Fruit fly (Drosophila melanogaster) whole organism, embryonic: ENCODE measurements around the gene Or19a.

Experiments
- Awh ChIP-seq: fragments of 200-800 bp; sonication (Bioruptor generic); IDR thresholded peaks from 2 replicates; pipeline ENCODE4, ENCODE4 v1.3.6; 2022; ENCODE audit warnings: missing biosample characterization, missing genetic modification characterization
- CG10565 ChIP-seq: fragments of 200-800 bp; sonication (Bioruptor generic); optimal IDR thresholded peaks from 3 replicates; lab custom pipeline; 2016; ENCODE audit warnings: missing biosample characterization, mild to moderate bottlenecking, missing genetic modification characterization
- CG11398 ChIP-seq: fragments of 200-800 bp; sonication (Bioruptor generic); optimal IDR thresholded peaks from 2 replicates; lab custom pipeline; 2016; ENCODE audit warnings: missing biosample characterization, missing genetic modification characterization
- CG1233 ChIP-seq: fragments of 200-800 bp; sonication (Bioruptor generic); optimal IDR thresholded peaks from 4 replicates; lab custom pipeline; 2018; ENCODE audit warnings: missing biosample characterization, mild to moderate bottlenecking, missing genetic modification characterization
- CG13287 ChIP-seq: fragments of 200-800 bp; sonication (Bioruptor generic); IDR thresholded peaks from 2 replicates; pipeline ENCODE4 v1.3.6; 2022; ENCODE audit warnings: missing biosample characterization, missing genetic modification characterization; ENCODE audit not compliant: partially characterized antibody
- CG15479 ChIP-seq: fragments of 200-800 bp; sonication (Bioruptor generic); optimal IDR thresholded peaks from 3 replicates; lab custom pipeline; 2019; ENCODE audit warnings: missing biosample characterization, mild to moderate bottlenecking, missing genetic modification characterization, moderate library complexity
- CG17361 ChIP-seq: fragments of 200-800 bp; sonication (Bioruptor generic); IDR thresholded peaks from 3 replicates; pipeline ENCODE4 v1.3.6; 2022; ENCODE audit warnings: missing biosample characterization, missing genetic modification characterization
- CG17612 ChIP-seq: fragments of 200-800 bp; sonication (Bioruptor generic); IDR thresholded peaks from 2 replicates; pipeline ENCODE4 v1.3.6; 2022; ENCODE audit warnings: missing biosample characterization, missing genetic modification characterization
- CG18764 ChIP-seq: fragments of 200-800 bp; sonication (Bioruptor generic); optimal IDR thresholded peaks from 3 replicates; lab custom pipeline; 2016; ENCODE audit warnings: missing biosample characterization, missing genetic modification characterization
- CG2129 ChIP-seq: fragments of 200-800 bp; sonication (Bioruptor generic); IDR thresholded peaks from 2 replicates; pipeline ENCODE4 v1.3.6; 2022; ENCODE audit warnings: missing biosample characterization, missing genetic modification characterization; ENCODE audit not compliant: partially characterized antibody
- CG34224 ChIP-seq: fragments of 200-800 bp; sonication (Bioruptor generic); IDR thresholded peaks from 3 replicates; pipeline ENCODE4 v1.3.6; 2022; ENCODE audit warnings: missing biosample characterization, missing genetic modification characterization; ENCODE audit not compliant: partially characterized antibody
- CG3847 ChIP-seq: fragments of 200-800 bp; sonication (Bioruptor generic); IDR thresholded peaks from 2 replicates; pipeline ENCODE4 v1.3.6; 2022; ENCODE audit warnings: missing biosample characterization, missing genetic modification characterization
- CG4328 ChIP-seq: fragments of 200-800 bp; sonication (Bioruptor generic); optimal IDR thresholded peaks from 3 replicates; lab custom pipeline; 2017; ENCODE audit warnings: missing biosample characterization, missing genetic modification reagents, missing genetic modification characterization
- CG6272 ChIP-seq: fragments of 200-800 bp; sonication (Bioruptor generic); IDR thresholded peaks from 2 replicates; pipeline ENCODE4 v1.3.6; 2022; ENCODE audit warnings: missing biosample characterization, missing genetic modification characterization
- CG6654 ChIP-seq: fragments of 200-800 bp; sonication (Bioruptor generic); optimal IDR thresholded peaks from 2 replicates; lab custom pipeline; 2017; ENCODE audit warnings: missing biosample characterization, mild to moderate bottlenecking, missing genetic modification characterization
- CG7372 ChIP-seq: fragments of 200-800 bp; sonication (Bioruptor generic); IDR thresholded peaks from 2 replicates; pipeline ENCODE4 v1.3.6; 2022; ENCODE audit warnings: missing biosample characterization, missing genetic modification characterization
- CG7928 ChIP-seq: fragments of 200-800 bp; sonication (Bioruptor generic); optimal IDR thresholded peaks from 2 replicates; lab custom pipeline; 2017; ENCODE audit warnings: missing biosample characterization, mild to moderate bottlenecking, missing genetic modification characterization
- CG7987 ChIP-seq: fragments of 200-800 bp; sonication (Bioruptor generic); optimal IDR thresholded peaks from 2 replicates; lab custom pipeline; 2018; ENCODE audit warnings: missing biosample characterization, mild to moderate bottlenecking, missing genetic modification characterization, moderate library complexity
- CG8388 ChIP-seq: fragments of 200-800 bp; sonication (Bioruptor generic); optimal IDR thresholded peaks from 2 replicates; lab custom pipeline; 2019; ENCODE audit warnings: missing biosample characterization, mild to moderate bottlenecking, missing genetic modification characterization, moderate library complexity
- CG9215 ChIP-seq: fragments of 200-800 bp; sonication (Bioruptor generic); IDR thresholded peaks from 2 replicates; pipeline ENCODE4 v1.3.6; 2022; ENCODE audit warnings: missing biosample characterization, missing genetic modification characterization
- CG9797 ChIP-seq: fragments of 200-800 bp; sonication (Bioruptor generic); optimal IDR thresholded peaks from 3 replicates; lab custom pipeline; 2018; ENCODE audit warnings: missing biosample characterization, mild to moderate bottlenecking, missing genetic modification characterization
- Dek ChIP-seq: fragments of 200-800 bp; sonication (Bioruptor generic); optimal IDR thresholded peaks from 3 replicates; lab custom pipeline; 2019; ENCODE audit warnings: missing biosample characterization, mild to moderate bottlenecking, missing genetic modification characterization, moderate library complexity
- Dip2 ChIP-seq: fragments of 200-800 bp; sonication (Bioruptor generic); IDR thresholded peaks from 2 replicates; pipeline ENCODE4 v1.3.6; 2022; ENCODE audit warnings: missing biosample characterization, missing genetic modification characterization
- Doc3 ChIP-seq: fragments of 200-800 bp; sonication (Bioruptor generic); IDR thresholded peaks from 3 replicates; pipeline ENCODE4 v1.3.6; 2022; ENCODE audit warnings: missing biosample characterization, missing genetic modification characterization; ENCODE audit not compliant: partially characterized antibody
- Hr51 ChIP-seq, 2 experiments: fragments of 200-800 bp; sonication (Bioruptor generic); optimal IDR thresholded peaks; 2 replicates in 1 of 2; 3 replicates in 1 of 2; lab custom pipeline; 2016 to 2018; ENCODE audit warnings: missing biosample characterization in 2 of 2, missing genetic modification characterization in 2 of 2, mild to moderate bottlenecking in 1 of 2, moderate library complexity in 1 of 2
- Kr ChIP-seq: fragments of 200-800 bp; sonication (Bioruptor generic); optimal IDR thresholded peaks from 2 replicates; lab custom pipeline; 2017; ENCODE audit warnings: missing biosample characterization, mild to moderate bottlenecking, missing genetic modification characterization
- MBD-R2 ChIP-seq: fragments of 200-800 bp; sonication (Bioruptor generic); IDR thresholded peaks from 2 replicates; pipeline ENCODE4 v1.3.6; 2022; ENCODE audit warnings: missing biosample characterization, missing genetic modification characterization
- Med ChIP-seq: fragments of 200-800 bp; sonication (Bioruptor generic); peaks from one replicate; lab custom pipeline; 2016; ENCODE audit warnings: missing biosample characterization, missing genetic modification characterization, mild to moderate bottlenecking, inconsistent platforms, moderate library complexity
- Oaz ChIP-seq: fragments of 200-800 bp; sonication (Bioruptor generic); IDR thresholded peaks from 2 replicates; pipeline ENCODE4 v1.3.6; 2022; ENCODE audit warnings: missing biosample characterization, missing genetic modification characterization
- Opbp ChIP-seq: fragments of 200-800 bp; sonication (Bioruptor generic); IDR thresholded peaks from 3 replicates; pipeline ENCODE4 v1.3.6; 2022; ENCODE audit warnings: missing biosample characterization, missing genetic modification characterization; ENCODE audit not compliant: partially characterized antibody
- Pdp1 ChIP-seq, 2 experiments: fragments of 200-800 bp; sonication (Bioruptor generic); optimal IDR thresholded peaks; 3 replicates each; lab custom pipeline; 2016; ENCODE audit warnings: missing biosample characterization in 2 of 2, missing genetic modification characterization in 2 of 2, mild to moderate bottlenecking in 1 of 2, moderate library complexity in 1 of 2
- Vsx1 ChIP-seq: fragments of 200-800 bp; sonication (Bioruptor generic); optimal IDR thresholded peaks from 2 replicates; lab custom pipeline; 2017; ENCODE audit warnings: missing biosample characterization, mild to moderate bottlenecking, missing genetic modification characterization, missing genetic modification reagents
- abd-A ChIP-seq: fragments of 200-800 bp; sonication (Bioruptor generic); optimal IDR thresholded peaks from 3 replicates; lab custom pipeline; 2019; ENCODE audit warnings: missing biosample characterization, mild to moderate bottlenecking, missing genetic modification characterization, moderate library complexity
- ato ChIP-seq: fragments of 200-800 bp; sonication (Bioruptor generic); IDR thresholded peaks from 2 replicates; pipeline ENCODE4 v1.3.6; 2022; ENCODE audit warnings: missing biosample characterization, missing genetic modification characterization; ENCODE audit not compliant: partially characterized antibody
- bcd ChIP-seq: fragments of 200-800 bp; sonication (Bioruptor generic); optimal IDR thresholded peaks from 2 replicates; lab custom pipeline; 2017; ENCODE audit warnings: missing biosample characterization, mild to moderate bottlenecking, missing genetic modification characterization
- chif ChIP-seq, 2 experiments: fragments of 200-800 bp; sonication (Bioruptor generic); optimal IDR thresholded peaks; 3 replicates each; lab custom pipeline; 2016; ENCODE audit warnings: missing biosample characterization in 2 of 2, missing genetic modification characterization in 2 of 2
- dati ChIP-seq: fragments of 200-800 bp; sonication (Bioruptor generic); IDR thresholded peaks from 2 replicates; pipeline ENCODE4 v1.3.6; 2022; ENCODE audit warnings: missing biosample characterization, missing genetic modification characterization
- fd64A ChIP-seq: fragments of 200-800 bp; sonication (Bioruptor generic); optimal IDR thresholded peaks from 3 replicates; lab custom pipeline; 2018; ENCODE audit warnings: missing biosample characterization, mild to moderate bottlenecking, missing genetic modification characterization
- gem ChIP-seq: fragments of 200-800 bp; sonication (Bioruptor generic); optimal IDR thresholded peaks from 2 replicates; lab custom pipeline; 2019; ENCODE audit warnings: missing biosample characterization, mild to moderate bottlenecking, missing genetic modification characterization, moderate library complexity
- nau ChIP-seq: fragments of 200-800 bp; sonication (Bioruptor generic); optimal IDR thresholded peaks from 3 replicates; lab custom pipeline; 2017; ENCODE audit warnings: missing biosample characterization, mild to moderate bottlenecking, missing genetic modification characterization, missing genetic modification reagents
- nmo ChIP-seq: fragments of 200-800 bp; sonication (Bioruptor generic); optimal IDR thresholded peaks from 2 replicates; lab custom pipeline; 2018; ENCODE audit warnings: missing biosample characterization, mild to moderate bottlenecking, missing genetic modification characterization, moderate library complexity
- org-1 ChIP-seq: fragments of 200-800 bp; sonication (Bioruptor generic); optimal IDR thresholded peaks from 2 replicates; lab custom pipeline; 2017; ENCODE audit warnings: missing biosample characterization, missing genetic modification characterization
- otp ChIP-seq: fragments of 200-800 bp; sonication (Bioruptor generic); IDR thresholded peaks from 3 replicates; pipeline ENCODE4, ENCODE4 v1.3.6; 2022; ENCODE audit warnings: missing biosample characterization, missing genetic modification characterization
- pzg ChIP-seq: fragments of 200-800 bp; sonication (Bioruptor generic); optimal IDR thresholded peaks from 3 replicates; lab custom pipeline; 2018; ENCODE audit warnings: missing biosample characterization, mild to moderate bottlenecking, missing genetic modification characterization, moderate library complexity
- row ChIP-seq: fragments of 200-800 bp; sonication (Bioruptor generic); IDR thresholded peaks from 3 replicates; pipeline ENCODE4 v1.3.6; 2022; ENCODE audit warnings: missing biosample characterization, missing genetic modification characterization
- sens ChIP-seq: fragments of 200-800 bp; sonication (Bioruptor generic); peaks from one replicate; lab custom pipeline; 2016; ENCODE audit warnings: missing biosample characterization, missing genetic modification characterization
- slou ChIP-seq: fragments of 200-800 bp; sonication (Bioruptor generic); optimal IDR thresholded peaks from 3 replicates; lab custom pipeline; 2016; ENCODE audit warnings: missing biosample characterization, missing genetic modification characterization
- tna ChIP-seq: fragments of 200-800 bp; sonication (Bioruptor generic); IDR thresholded peaks from 2 replicates; pipeline ENCODE4 v1.3.6; 2022; ENCODE audit warnings: missing biosample characterization, missing genetic modification characterization; ENCODE audit not compliant: partially characterized antibody
- yki ChIP-seq: fragments of >200 bp; optimal IDR thresholded peaks from 3 replicates; lab custom pipeline; 2018
- zen ChIP-seq: fragments of 200-800 bp; sonication (Bioruptor generic); optimal IDR thresholded peaks from 3 replicates; lab custom pipeline; 2018; ENCODE audit warnings: missing biosample characterization, mild to moderate bottlenecking, missing genetic modification characterization, moderate library complexity

The Or19a gene

dm6 chrX:20169898-20170297 lies 26.9 kb upstream of the Or19a start, which contains the start of the genes CG9581 and CG9578 (continued):
- TF ChIP-seq CG9215 (GFP tag; lab: Robert Waterston, UW) (0 out of 2 replicates have a peak, but pooled peaks have one; percentile 16), Hr51 (GFP tag; optimal IDR thresholded peaks at IDR 0.05; lab: Kevin White, UChicago) (no peak), sens (GFP tag; lab: Kevin White, UChicago) (no peak), MBD-R2 (GFP tag; lab: Robert Waterston, UW) (peak; percentile 60), Med (GFP tag; lab: Kevin White, UChicago) (peak; percentile 37), CG8388 (GFP tag; lab: Kevin White, UChicago) (no peak), CG4328 (GFP tag; lab: Kevin White, UChicago) (no peak), bcd (GFP tag; lab: Kevin White, UChicago) (no peak), Pdp1 (GFP tag; optimal IDR thresholded peaks at IDR 0.05; lab: Kevin White, UChicago) (peak in 1 of 2 experiments; percentile 95), CG1233 (GFP tag; lab: Kevin White, UChicago) (no peak), Dip2 (GFP tag; lab: Robert Waterston, UW) (no peak), CG2129 (peak; percentile 75), slou (no peak), CG34224 (GFP tag; lab: Robert Waterston, UW) (peak; percentile 82; the same call in 2 of the 3 replicates), Dek (no peak), Vsx1 (GFP tag; lab: Kevin White, UChicago) (no peak), otp (GFP tag; lab: Robert Waterston, UW) (no peak), CG9797 (GFP tag; lab: Kevin White, UChicago) (no peak), gem (no peak), row (GFP tag; lab: Robert Waterston, UW) (peak; percentile 52; the same call in 1 of the 3 replicates), CG18764 (GFP tag; lab: Kevin White, UChicago) (no peak), Kr (no peak), ato (GFP tag; lab: Robert Waterston, UW) (peak; percentile 53; the same call in 1 of the 2 replicates), abd-A (tag; lab: Kevin White, UChicago) (no peak), yki (lab: Kevin White, UChicago) (no peak), CG3847 (GFP tag; lab: Robert Waterston, UW) (0 out of 2 replicates have a peak, but pooled peaks have one; percentile 28), tna (GFP tag; lab: Robert Waterston, UW) (peak; percentile 54; the same call in 1 of the 2 replicates), CG10565 (GFP tag; lab: Kevin White, UChicago) (no peak), fd64A (GFP tag; lab: Kevin White, UChicago) (no peak), nau (GFP tag; lab: Kevin White, UChicago) (no peak), CG7987 (GFP tag; lab: Kevin White, UChicago) (no peak), CG17612 (GFP tag; lab: Robert Waterston, UW) (no peak), Awh (GFP tag; lab: Robert Waterston, UW) (no peak), Oaz (GFP tag; lab: Robert Waterston, UW) (no peak), CG7372 (no peak), CG7928 (GFP tag; lab: Kevin White, UChicago) (peak; percentile 22), CG15479 (GFP tag; lab: Kevin White, UChicago) (no peak), org-1 (no peak), CG17361 (GFP tag; lab: Robert Waterston, UW) (0 out of 3 replicates have a peak, but pooled peaks have one; percentile 9), CG11398 (GFP tag; lab: Kevin White, UChicago) (no peak), CG6654 (no peak), zen (no peak), Opbp (GFP tag; lab: Robert Waterston, UW) (peak; percentile 51; the same call in 2 of the 3 replicates), CG13287 (GFP tag; lab: Robert Waterston, UW) (peak; percentile 83), nmo (GFP tag; lab: Kevin White, UChicago) (peak; percentile 28), dati (GFP tag; lab: Robert Waterston, UW) (no peak), Doc3 (GFP tag; lab: Robert Waterston, UW) (peak; percentile 77), pzg (GFP tag; lab: Kevin White, UChicago) (peak; percentile 51), chif (GFP tag; optimal IDR thresholded peaks at IDR 0.05; lab: Kevin White, UChicago) (no peak), CG6272 (GFP tag; lab: Robert Waterston, UW) (no peak)
